Worm (Caenorhabditis elegans) whole organism, L3 larva: ENCODE data around the gene grp-1.

Experiments used
- fkh-10 ChIP-seq: sonication (generic microtip); optimal IDR thresholded peaks from 2 replicates; lab custom pipeline; 2017; ENCODE audit warnings: missing biosample characterization, missing genetic modification reagents, missing genetic modification characterization
- nfya-1 ChIP-seq: sonication (generic microtip); optimal IDR thresholded peaks from 2 replicates; lab custom pipeline; 2017; ENCODE audit warnings: missing genetic modification characterization, mild to moderate bottlenecking, missing compliant biosample characterization, antibody characterized with exemption, moderate library complexity; ENCODE audit not compliant: insufficient read depth
- nhr-28 ChIP-seq: fragments of 150-350 bp; optimal IDR thresholded peaks from 2 replicates; lab custom pipeline; 2014; ENCODE audit warnings: missing biosample characterization, missing genetic modification characterization
- pqm-1 ChIP-seq: fragments of 150-350 bp; optimal IDR thresholded peaks from 2 replicates; lab custom pipeline; 2017; ENCODE audit warnings: missing biosample characterization, missing genetic modification characterization, inconsistent platforms
- ztf-4 ChIP-seq: fragments of 150-350 bp; optimal IDR thresholded peaks from 2 replicates; lab custom pipeline; 2014; ENCODE audit warnings: missing biosample characterization, missing genetic modification characterization

ce11 chrIII:8036497-8036896 is 49.0 kb upstream of the grp-1 start:
- no peak for TF ChIP-seq fkh-10 (GFP tag; lab: Kevin White, UChicago)
- no peak for TF ChIP-seq ztf-4 (tag; lab: Kevin White, UChicago)
- TF ChIP-seq pqm-1, result no peak
- TF ChIP-seq nhr-28 (tag; lab: Kevin White, UChicago), result no peak
- no peak for TF ChIP-seq nfya-1
